Worm (Caenorhabditis elegans) whole organism, young adult: Measurements from ENCODE around the gene rev-3.
"Not testable (repeated sequence)": the region's sequence is repeated elsewhere in the genome, so short reads cannot be mapped to it uniquely, and the experiment has no call there.

Experiments
- B0261.1 ChIP-seq: sonication (generic microtip); optimal IDR thresholded peaks from 2 replicates; lab custom pipeline; 2016; ENCODE audit warnings: mild to moderate bottlenecking, missing genetic modification characterization, moderate library complexity, missing compliant biosample characterization
- B0336.3 ChIP-seq: fragments of 200-800 bp; sonication (Bioruptor generic); IDR thresholded peaks from 2 replicates; pipeline ENCODE4 v1.3.6; 2022; ENCODE audit warnings: missing genetic modification characterization, missing compliant biosample characterization
- C06A6.2 ChIP-seq: fragments of 200-800 bp; sonication (Bioruptor generic); conservative IDR thresholded peaks from 2 replicates; pipeline ENCODE4 v1.3.6; 2022; ENCODE audit warnings: missing genetic modification characterization, missing compliant biosample characterization
- F39B2.1 ChIP-seq: fragments of 200-800 bp; sonication (Bioruptor generic); IDR thresholded peaks from 2 replicates; pipeline ENCODE4 v1.3.6; 2022; ENCODE audit warnings: missing genetic modification reagents, missing genetic modification characterization, missing compliant biosample characterization
- F49E8.2 ChIP-seq: sonication (generic microtip); optimal IDR thresholded peaks from 3 replicates; lab custom pipeline; 2017; ENCODE audit warnings: missing genetic modification characterization, mild to moderate bottlenecking, missing compliant biosample characterization, antibody characterized with exemption, moderate library complexity; ENCODE audit not compliant: insufficient read depth
- ama-1 ChIP-seq, 3 experiments: fragments of 150-350 bp in 1 of 3; sonication (generic microtip) in 2 of 3; optimal IDR thresholded peaks; 2 replicates each; lab custom pipeline; 2014 to 2018; ENCODE audit warnings: missing biosample characterization in 2 of 3, missing genetic modification characterization in 2 of 3, missing genetic modification reagents in 2 of 3
- dox-1 ChIP-seq: fragments of 200-800 bp; sonication (Bioruptor generic); IDR thresholded peaks from 2 replicates; pipeline ENCODE4 v1.3.6; 2022; ENCODE audit warnings: missing genetic modification reagents, missing genetic modification characterization, missing compliant biosample characterization
- mes-4 ChIP-seq: sonication (generic microtip); optimal IDR thresholded peaks from 2 replicates; lab custom pipeline; 2016; ENCODE audit warnings: missing genotype, missing genetic modification characterization, missing compliant biosample characterization
- nhr-27 ChIP-seq: fragments of 200-800 bp; sonication (Bioruptor generic); optimal IDR thresholded peaks from 2 replicates; lab custom pipeline; 2018; ENCODE audit warnings: mild to moderate bottlenecking, missing genetic modification characterization, moderate library complexity, missing compliant biosample characterization
- ztf-6 ChIP-seq: fragments of 200-800 bp; sonication (Bioruptor generic); IDR thresholded peaks from 2 replicates; pipeline ENCODE4 v1.3.6; 2022; ENCODE audit warnings: missing genetic modification reagents, missing genetic modification characterization, missing compliant biosample characterization

ce11 chrIII:5783803-5784406, 6.5 kb downstream of the rev-3 start:
- TF ChIP-seq F39B2.1 (GFP tag; lab: Robert Waterston, UW); nhr-27 (tag; lab: Kevin White, UChicago); B0336.3; B0261.1 (tag; lab: Kevin White, UChicago); F49E8.2 (tag; lab: Kevin White, UChicago); mes-4 (tag; lab: Kevin White, UChicago); C06A6.2 (GFP tag; lab: Robert Waterston, UW); ztf-6 (GFP tag; lab: Robert Waterston, UW); ama-1 (optimal IDR thresholded peaks at IDR 0.05; lab: Kevin White, UChicago); ama-1 (GFP tag; optimal IDR thresholded peaks at IDR 0.05; lab: Kevin White, UChicago): not testable (repeated sequence)
- peak; percentile 32; the same call in 1 of the 2 replicates for TF ChIP-seq dox-1 (GFP tag; lab: Robert Waterston, UW)
